Fruit fly (Drosophila melanogaster) Kc167 (cell line): Measurements from ENCODE around the gene CG34056.

Experiments
- Myc ChIP-seq: fragments of >200 bp; optimal IDR thresholded peaks from 2 replicates; lab custom pipeline; 2017; ENCODE audit warnings: missing external identifiers
- Sin3A ChIP-seq: fragments of >200 bp; optimal IDR thresholded peaks from 2 replicates; lab custom pipeline; 2018; ENCODE audit warnings: missing external identifiers
- h ChIP-seq: fragments of >200 bp; optimal IDR thresholded peaks from 3 replicates; lab custom pipeline; 2018; ENCODE audit warnings: missing external identifiers
- psq ChIP-seq: fragments of >200 bp; optimal IDR thresholded peaks from 2 replicates; lab custom pipeline; 2017; ENCODE audit warnings: missing external identifiers
- ttk ChIP-seq: sonication (Bioruptor generic); optimal IDR thresholded peaks from 2 replicates; lab custom pipeline; 2017; ENCODE audit warnings: missing external identifiers

DNA sequence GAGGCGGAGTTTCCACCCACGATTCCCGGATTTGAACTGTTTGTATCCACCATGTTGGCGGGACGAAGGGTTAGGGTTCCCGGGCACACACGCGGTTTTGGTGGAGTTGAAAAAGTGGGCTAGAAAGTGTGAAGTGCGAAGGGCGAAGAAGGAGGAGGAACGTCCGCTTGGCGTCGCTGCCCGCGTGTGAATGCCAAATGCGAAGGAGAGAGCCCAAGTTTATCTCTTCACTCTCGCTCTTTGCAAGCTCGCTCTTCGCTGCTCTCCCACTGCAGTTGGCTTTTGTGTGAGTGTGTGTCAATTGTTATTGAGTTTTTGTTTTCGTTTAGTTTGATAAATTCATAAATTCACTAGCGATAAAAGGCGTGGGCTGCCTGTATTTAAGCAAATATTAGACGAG lies 14.9 kb upstream of the CG34056 start:
- TF ChIP-seq h (no peak), ttk (no peak), Myc (lab: Kevin White, UChicago) (no peak), Sin3A (lab: Kevin White, UChicago) (no peak), psq (no peak)
